Fruit fly (Drosophila melanogaster) whole organism, embryonic: ENCODE measurements around the gene Cyp313a3.

Experiments
- ATbp ChIP-seq: fragments of 200-800 bp; sonication (Bioruptor generic); optimal IDR thresholded peaks from 2 replicates; lab custom pipeline; 2017; ENCODE audit warnings: missing biosample characterization, mild to moderate bottlenecking, missing genetic modification characterization, missing genetic modification reagents
- Asciz ChIP-seq: fragments of 200-800 bp; sonication (Bioruptor generic); optimal IDR thresholded peaks from 2 replicates; lab custom pipeline; 2017; ENCODE audit warnings: missing biosample characterization, mild to moderate bottlenecking, missing genetic modification characterization, missing genetic modification reagents
- CG10209 ChIP-seq: fragments of 200-800 bp; sonication (Bioruptor generic); optimal IDR thresholded peaks from 3 replicates; lab custom pipeline; 2017; ENCODE audit warnings: missing biosample characterization, mild to moderate bottlenecking, missing genetic modification characterization, missing genetic modification reagents
- CG10543 ChIP-seq: fragments of 200-800 bp; sonication (Bioruptor generic); optimal IDR thresholded peaks from 3 replicates; lab custom pipeline; 2017; ENCODE audit warnings: missing biosample characterization, mild to moderate bottlenecking, missing genetic modification characterization, moderate library complexity
- CG10979 ChIP-seq: fragments of 200-800 bp; sonication (Bioruptor generic); optimal IDR thresholded peaks from 2 replicates; lab custom pipeline; 2018; ENCODE audit warnings: missing biosample characterization, mild to moderate bottlenecking, missing genetic modification characterization, moderate library complexity
- CG14667 ChIP-seq: fragments of 200-800 bp; sonication (Bioruptor generic); IDR thresholded peaks from 2 replicates; pipeline ENCODE4 v1.3.6; 2022; ENCODE audit warnings: missing biosample characterization, missing genetic modification characterization
- CG15011 ChIP-seq: fragments of 200-800 bp; sonication (Bioruptor generic); optimal IDR thresholded peaks from 3 replicates; lab custom pipeline; 2018; ENCODE audit warnings: missing biosample characterization, mild to moderate bottlenecking, missing genetic modification characterization
- CG2129 ChIP-seq: fragments of 200-800 bp; sonication (Bioruptor generic); IDR thresholded peaks from 2 replicates; pipeline ENCODE4 v1.3.6; 2022; ENCODE audit warnings: missing biosample characterization, missing genetic modification characterization; ENCODE audit not compliant: partially characterized antibody
- CG2199 ChIP-seq: fragments of 200-800 bp; sonication (Bioruptor generic); IDR thresholded peaks from 3 replicates; pipeline ENCODE4 v1.3.6; 2022; ENCODE audit warnings: missing biosample characterization, missing genetic modification characterization
- CG31365 ChIP-seq: fragments of 200-800 bp; sonication (Bioruptor generic); optimal IDR thresholded peaks from 2 replicates; lab custom pipeline; 2018; ENCODE audit warnings: missing biosample characterization, mild to moderate bottlenecking, missing genetic modification characterization
- CG34376 ChIP-seq: fragments of 200-800 bp; sonication (Bioruptor generic); optimal IDR thresholded peaks from 2 replicates; lab custom pipeline; 2018; ENCODE audit warnings: missing biosample characterization, mild to moderate bottlenecking, missing genetic modification characterization
- CG4854 ChIP-seq: fragments of 200-800 bp; sonication (Bioruptor generic); optimal IDR thresholded peaks from 2 replicates; lab custom pipeline; 2016; ENCODE audit warnings: missing biosample characterization, missing genetic modification characterization, inconsistent platforms
- CG6175 ChIP-seq: fragments of 200-800 bp; sonication (Bioruptor generic); IDR thresholded peaks from 3 replicates; pipeline ENCODE4 v1.3.6; 2022; ENCODE audit warnings: missing biosample characterization, missing genetic modification characterization
- CG6254 ChIP-seq: fragments of 200-800 bp; sonication (Bioruptor generic); optimal IDR thresholded peaks from 3 replicates; lab custom pipeline; 2017; ENCODE audit warnings: mild to moderate bottlenecking, missing biosample characterization, missing genetic modification reagents, missing genetic modification characterization
- CG6765 ChIP-seq: fragments of 200-800 bp; sonication (Bioruptor generic); optimal IDR thresholded peaks from 3 replicates; lab custom pipeline; 2017; ENCODE audit warnings: missing biosample characterization, mild to moderate bottlenecking, missing genetic modification characterization
- CG7786 ChIP-seq: fragments of 200-800 bp; sonication (Bioruptor generic); optimal IDR thresholded peaks from 2 replicates; lab custom pipeline; 2016; ENCODE audit warnings: missing biosample characterization, missing genetic modification characterization
- Ets65A ChIP-seq: fragments of 200-800 bp; sonication (Bioruptor generic); peaks from one replicate; lab custom pipeline; 2016; ENCODE audit warnings: missing biosample characterization, missing genetic modification characterization
- Hmr ChIP-seq: fragments of 200-800 bp; sonication (Bioruptor generic); optimal IDR thresholded peaks from 3 replicates; lab custom pipeline; 2017; ENCODE audit warnings: mild to moderate bottlenecking, missing biosample characterization, missing genetic modification reagents, missing genetic modification characterization
- Hr3 ChIP-seq: fragments of 200-800 bp; sonication (Bioruptor generic); optimal IDR thresholded peaks from 3 replicates; lab custom pipeline; 2016; ENCODE audit warnings: missing biosample characterization, missing genetic modification characterization
- Nf-YC ChIP-seq: fragments of 200-800 bp; optimal IDR thresholded peaks from 3 replicates; lab custom pipeline; 2019; ENCODE audit warnings: missing biosample characterization, mild to moderate bottlenecking, missing genetic modification characterization, moderate library complexity
- Poxn ChIP-seq: fragments of 200-800 bp; sonication (Bioruptor generic); IDR thresholded peaks from 2 replicates; pipeline ENCODE4 v1.3.6; 2022; ENCODE audit warnings: missing biosample characterization, missing genetic modification characterization
- Vsx1 ChIP-seq: fragments of 200-800 bp; sonication (Bioruptor generic); optimal IDR thresholded peaks from 2 replicates; lab custom pipeline; 2017; ENCODE audit warnings: missing biosample characterization, mild to moderate bottlenecking, missing genetic modification characterization, missing genetic modification reagents
- YL-1 ChIP-seq: fragments of 200-800 bp; sonication (Bioruptor generic); optimal IDR thresholded peaks from 3 replicates; lab custom pipeline; 2017; ENCODE audit warnings: missing biosample characterization, mild to moderate bottlenecking, missing genetic modification characterization
- ac ChIP-seq: fragments of 200-800 bp; sonication (Bioruptor generic); optimal IDR thresholded peaks from 3 replicates; lab custom pipeline; 2017; ENCODE audit warnings: missing biosample characterization, mild to moderate bottlenecking, missing genetic modification characterization
- aop ChIP-seq: fragments of 200-800 bp; sonication (Bioruptor generic); IDR thresholded peaks from 2 replicates; pipeline ENCODE4 v1.3.6; 2022; ENCODE audit warnings: missing biosample characterization, missing genetic modification characterization
- chinmo ChIP-seq: fragments of 200-800 bp; sonication (Bioruptor generic); IDR thresholded peaks from 4 replicates; pipeline ENCODE4 v1.3.6; 2022; ENCODE audit warnings: missing biosample characterization, missing genetic modification characterization; ENCODE audit not compliant: partially characterized antibody
- chn ChIP-seq: fragments of 200-800 bp; sonication (Bioruptor generic); optimal IDR thresholded peaks from 2 replicates; lab custom pipeline; 2016; ENCODE audit warnings: missing biosample characterization, missing genetic modification characterization
- crol ChIP-seq: fragments of 200-800 bp; sonication (Bioruptor generic); IDR thresholded peaks from 2 replicates; pipeline ENCODE4 v1.3.6; 2022; ENCODE audit warnings: missing biosample characterization, missing genetic modification characterization
- da ChIP-seq: fragments of 200-800 bp; sonication (Bioruptor generic); optimal IDR thresholded peaks from 2 replicates; lab custom pipeline; 2016; ENCODE audit warnings: missing biosample characterization, missing genetic modification characterization
- en ChIP-seq: fragments of 200-800 bp; sonication (Bioruptor generic); optimal IDR thresholded peaks from 2 replicates; lab custom pipeline; 2016; ENCODE audit warnings: missing biosample characterization, missing genetic modification characterization
- exex ChIP-seq: fragments of 200-800 bp; sonication (Bioruptor generic); optimal IDR thresholded peaks from 4 replicates; lab custom pipeline; 2018; ENCODE audit warnings: missing biosample characterization, mild to moderate bottlenecking, missing genetic modification characterization, moderate library complexity
- grn ChIP-seq: fragments of 200-800 bp; sonication (Bioruptor generic); optimal IDR thresholded peaks from 3 replicates; lab custom pipeline; 2017; ENCODE audit warnings: missing biosample characterization, missing genetic modification characterization
- kah ChIP-seq: fragments of 200-800 bp; sonication (Bioruptor generic); optimal IDR thresholded peaks from 2 replicates; lab custom pipeline; 2018; ENCODE audit warnings: missing biosample characterization, mild to moderate bottlenecking, missing genetic modification characterization
- odd ChIP-seq: fragments of 200-800 bp; sonication (Bioruptor generic); optimal IDR thresholded peaks from 2 replicates; lab custom pipeline; 2017; ENCODE audit warnings: missing biosample characterization, mild to moderate bottlenecking, missing genetic modification characterization
- pita ChIP-seq: fragments of 200-800 bp; sonication (Bioruptor generic); optimal IDR thresholded peaks from 2 replicates; lab custom pipeline; 2017; ENCODE audit warnings: missing biosample characterization, mild to moderate bottlenecking, missing genetic modification characterization
- sens ChIP-seq: fragments of 200-800 bp; sonication (Bioruptor generic); peaks from one replicate; lab custom pipeline; 2016; ENCODE audit warnings: missing biosample characterization, missing genetic modification characterization
- sqz ChIP-seq: fragments of 200-800 bp; sonication (Bioruptor generic); optimal IDR thresholded peaks from 3 replicates; lab custom pipeline; 2018; ENCODE audit warnings: missing biosample characterization, mild to moderate bottlenecking, missing genetic modification characterization
- sug ChIP-seq: fragments of 200-800 bp; optimal IDR thresholded peaks from 2 replicates; lab custom pipeline; 2019; ENCODE audit warnings: missing biosample characterization, mild to moderate bottlenecking, missing genetic modification characterization, moderate library complexity
- tgo ChIP-seq: fragments of 200-800 bp; sonication (Bioruptor generic); IDR thresholded peaks from 3 replicates; pipeline ENCODE4 v1.3.6; 2022; ENCODE audit warnings: missing biosample characterization, missing genetic modification characterization
- twi ChIP-seq: fragments of 200-800 bp; optimal IDR thresholded peaks from 2 replicates; lab custom pipeline; 2019; ENCODE audit warnings: missing biosample characterization, mild to moderate bottlenecking, missing genetic modification characterization, moderate library complexity
- vnd ChIP-seq: fragments of 200-800 bp; sonication (Bioruptor generic); IDR thresholded peaks from 3 replicates; pipeline ENCODE4 v1.3.6; 2022; ENCODE audit warnings: missing biosample characterization, missing genetic modification characterization; ENCODE audit not compliant: partially characterized antibody
- vvl ChIP-seq: fragments of 200-800 bp; sonication (Bioruptor generic); IDR thresholded peaks from 2 replicates; pipeline ENCODE4 v1.3.6; 2022; ENCODE audit warnings: missing biosample characterization, missing genetic modification characterization
- zen ChIP-seq: fragments of 200-800 bp; sonication (Bioruptor generic); optimal IDR thresholded peaks from 3 replicates; lab custom pipeline; 2018; ENCODE audit warnings: missing biosample characterization, mild to moderate bottlenecking, missing genetic modification characterization, moderate library complexity

Gene Cyp313a3

DNA sequence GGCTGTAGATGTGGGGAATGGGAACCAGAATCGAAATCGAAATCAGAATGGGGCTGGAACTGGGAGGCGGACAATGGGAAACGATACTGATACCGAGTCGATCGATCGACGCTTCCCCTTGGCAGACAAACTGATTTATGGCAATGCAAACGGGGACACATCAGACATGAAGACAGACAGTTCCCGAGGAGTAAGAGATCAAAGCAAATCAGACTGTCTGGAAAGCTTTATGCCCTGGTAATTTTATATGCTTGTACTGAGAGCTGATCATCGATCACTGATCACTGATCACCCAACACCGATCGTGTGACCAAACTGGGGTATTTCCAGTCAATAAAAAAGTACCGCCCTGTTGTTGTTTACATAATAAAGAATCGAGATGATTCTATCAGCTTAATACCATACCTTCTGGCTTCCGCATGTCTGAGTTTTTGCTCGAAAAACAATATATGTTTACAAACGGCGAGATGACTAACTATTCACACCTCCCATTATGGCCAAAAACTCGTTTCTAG lies 30.9 kb upstream of the Cyp313a3 start:
- TF ChIP-seq Nf-YC (tag; lab: Kevin White, UChicago) (no peak), CG4854 (no peak), CG34376 (peak; percentile 42), da (GFP tag; lab: Kevin White, UChicago) (no peak), Hr3 (GFP tag; lab: Kevin White, UChicago) (no peak), tgo (GFP tag; lab: Robert Waterston, UW) (no peak), sqz (GFP tag; lab: Kevin White, UChicago) (no peak), odd (no peak), twi (tag; lab: Kevin White, UChicago) (peak; percentile 12)

DNA sequence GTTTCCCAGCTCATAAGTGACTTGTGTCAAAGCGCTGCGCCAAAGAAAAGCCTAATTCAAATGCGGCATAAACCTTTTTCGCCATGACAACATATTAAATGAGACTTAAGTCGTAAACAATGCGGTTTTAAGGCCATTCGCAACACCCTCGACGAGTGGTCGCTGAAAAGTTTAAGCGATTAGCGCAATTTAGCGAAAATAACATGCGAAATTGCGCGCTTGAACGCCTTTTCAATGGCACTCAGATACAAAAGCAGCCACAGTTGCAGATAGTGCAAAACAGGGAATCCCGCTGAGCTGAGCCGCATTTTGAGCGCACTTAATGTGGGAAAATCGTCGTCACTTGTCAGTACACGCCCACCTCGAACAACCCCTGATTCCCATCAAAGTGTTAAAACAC lies 21.6 kb upstream of the Cyp313a3 start, which contains the start of gene CG44038:
Gene CG44038 (plus strand): TSS at position 301 of the 400 bp plus-strand sequence.
- TF ChIP-seq Ets65A (GFP tag; lab: Kevin White, UChicago), result peak; percentile 89
- no peak for TF ChIP-seq CG7786 (GFP tag; lab: Kevin White, UChicago)

DNA sequence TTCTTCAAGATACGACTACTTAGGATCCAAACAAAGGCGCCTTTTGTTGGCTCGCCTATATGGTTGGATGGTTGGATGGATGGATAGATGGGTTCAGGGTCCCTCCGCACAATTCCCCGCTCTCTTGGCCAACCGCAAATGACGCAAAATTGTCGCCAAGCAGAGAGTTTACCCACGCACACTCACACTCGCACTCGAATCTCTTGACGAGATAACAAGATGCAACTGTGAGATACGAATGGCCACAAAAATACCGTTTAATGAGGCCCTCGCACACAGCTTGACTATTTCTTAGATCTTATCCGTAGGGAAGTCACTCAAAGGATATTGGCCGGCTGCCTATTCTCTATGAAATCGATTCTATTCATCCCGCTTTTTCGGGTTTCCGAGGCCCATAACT lies 20.8 kb upstream of the Cyp313a3 start:
- TF ChIP-seq Asciz (GFP tag; lab: Kevin White, UChicago) (no peak), zen (tag; lab: Kevin White, UChicago) (peak; percentile 18), CG10979 (tag; lab: Kevin White, UChicago) (no peak), CG6254 (GFP tag; lab: Kevin White, UChicago) (no peak), CG31365 (tag; lab: Kevin White, UChicago) (no peak), ac (no peak), CG2129 (GFP tag; lab: Robert Waterston, UW) (no peak), chn (GFP tag; lab: Kevin White, UChicago) (no peak), CG6175 (no peak), vnd (GFP tag; lab: Robert Waterston, UW) (no peak), grn (GFP tag; lab: Kevin White, UChicago) (peak; percentile 63), CG10209 (GFP tag; lab: Kevin White, UChicago) (no peak), kah (GFP tag; lab: Kevin White, UChicago) (no peak), CG15011 (GFP tag; lab: Kevin White, UChicago) (no peak), CG2199 (GFP tag; lab: Robert Waterston, UW) (0 out of 3 replicates have a peak, but pooled peaks have one; percentile 72), exex (no peak)

DNA sequence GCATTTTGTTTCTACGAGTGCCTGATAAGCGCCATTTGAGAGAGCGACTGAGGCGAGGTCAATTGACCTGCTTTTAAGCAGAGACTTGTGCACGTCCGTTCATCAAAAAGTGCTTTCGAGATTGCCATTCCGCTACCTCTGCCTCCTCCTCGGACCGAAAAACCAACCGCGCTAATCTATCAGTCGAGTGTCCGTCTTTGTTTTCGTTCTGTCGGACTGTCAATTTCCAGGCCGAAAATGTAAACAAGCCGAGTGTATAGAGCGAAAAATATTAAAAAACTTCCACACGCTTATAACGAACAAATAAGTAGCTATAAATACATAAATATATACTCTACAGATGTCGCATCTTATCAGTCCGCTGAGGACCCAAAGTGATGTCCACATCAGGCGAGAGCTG lies 19.9 kb upstream of the Cyp313a3 start:
- TF ChIP-seq en (GFP tag; lab: Kevin White, UChicago), result no peak
- peak; percentile 31 for TF ChIP-seq sug
- TF ChIP-seq CG10543, result peak; percentile 72
- no peak for TF ChIP-seq CG6765 (GFP tag; lab: Kevin White, UChicago)
- TF ChIP-seq vvl, result no peak
- no peak for TF ChIP-seq pita (GFP tag; lab: Kevin White, UChicago)
- peak; percentile 39 for TF ChIP-seq sens (GFP tag; lab: Kevin White, UChicago)
- TF ChIP-seq chinmo (GFP tag; lab: Robert Waterston, UW), result peak; percentile 61; the same call in 1 of the 4 replicates
- no peak for TF ChIP-seq YL-1 (GFP tag; lab: Kevin White, UChicago)
- no peak for TF ChIP-seq aop (GFP tag; lab: Robert Waterston, UW)
- peak; percentile 10 for TF ChIP-seq Hmr (GFP tag; lab: Kevin White, UChicago)
- no peak for TF ChIP-seq ATbp (GFP tag; lab: Kevin White, UChicago)
- TF ChIP-seq CG14667 (GFP tag; lab: Robert Waterston, UW), result no peak
- TF ChIP-seq CG34376, result peak; percentile 84
- TF ChIP-seq Poxn (GFP tag; lab: Robert Waterston, UW), result no peak
- peak; percentile 4 for TF ChIP-seq Vsx1 (GFP tag; lab: Kevin White, UChicago)
- TF ChIP-seq crol (GFP tag; lab: Robert Waterston, UW), result peak; percentile 47; the same call in 1 of the 2 replicates
